Fruit fly (Drosophila melanogaster) whole organism, embryonic: ENCODE data around the gene Pgm1.
A peak's percentile ranks its signal among the peaks of the same experiment; 100 is the strongest.

Source experiments
- B-H1 ChIP-seq: fragments of 200-800 bp; sonication (Bioruptor generic); IDR thresholded peaks from 3 replicates; pipeline ENCODE4 v1.3.6; 2022; ENCODE audit warnings: missing biosample characterization, missing genetic modification characterization
- CG10462 ChIP-seq: fragments of 200-800 bp; sonication (Bioruptor generic); optimal IDR thresholded peaks from 2 replicates; lab custom pipeline; 2016; ENCODE audit warnings: missing biosample characterization, missing genetic modification characterization
- CG12219 ChIP-seq: fragments of 200-800 bp; sonication (Bioruptor generic); optimal IDR thresholded peaks from 3 replicates; lab custom pipeline; 2018; ENCODE audit warnings: missing biosample characterization, mild to moderate bottlenecking, missing genetic modification characterization
- CG13894 ChIP-seq: fragments of 200-800 bp; sonication (Bioruptor generic); optimal IDR thresholded peaks from 3 replicates; lab custom pipeline; 2018; ENCODE audit warnings: missing biosample characterization, mild to moderate bottlenecking, missing genetic modification characterization, moderate library complexity
- CG14441 ChIP-seq: fragments of 200-800 bp; sonication (Bioruptor generic); IDR thresholded peaks from 2 replicates; pipeline ENCODE4 v1.3.6; 2022; ENCODE audit warnings: missing biosample characterization, missing genetic modification characterization
- CG15011 ChIP-seq: fragments of 200-800 bp; sonication (Bioruptor generic); optimal IDR thresholded peaks from 3 replicates; lab custom pipeline; 2018; ENCODE audit warnings: missing biosample characterization, mild to moderate bottlenecking, missing genetic modification characterization
- CG15514 ChIP-seq: fragments of 200-800 bp; sonication (Bioruptor generic); optimal IDR thresholded peaks from 3 replicates; lab custom pipeline; 2017; ENCODE audit warnings: missing biosample characterization, missing genetic modification characterization, mild to moderate bottlenecking, moderate library complexity, missing genetic modification reagents
- CG15601 ChIP-seq: fragments of 200-800 bp; sonication (Bioruptor generic); optimal IDR thresholded peaks from 3 replicates; lab custom pipeline; 2019; ENCODE audit warnings: missing biosample characterization, mild to moderate bottlenecking, missing genetic modification characterization, moderate library complexity
- CG1647 ChIP-seq: fragments of 200-800 bp; sonication (Bioruptor generic); optimal IDR thresholded peaks from 3 replicates; lab custom pipeline; 2016; ENCODE audit warnings: missing biosample characterization, missing genetic modification characterization
- CG1832 ChIP-seq: fragments of 200-800 bp; sonication (Bioruptor generic); optimal IDR thresholded peaks from 2 replicates; lab custom pipeline; 2017; ENCODE audit warnings: missing biosample characterization, mild to moderate bottlenecking, missing genetic modification characterization, inconsistent platforms
- CG2120 ChIP-seq: fragments of 200-800 bp; sonication (Bioruptor generic); optimal IDR thresholded peaks from 3 replicates; lab custom pipeline; 2016; ENCODE audit warnings: missing biosample characterization, missing genetic modification characterization
- CG4360 ChIP-seq: fragments of 200-800 bp; sonication (Bioruptor generic); IDR thresholded peaks from 2 replicates; pipeline ENCODE4 v1.3.6; 2022; ENCODE audit warnings: missing biosample characterization, missing genetic modification characterization
- CG4854 ChIP-seq: fragments of 200-800 bp; sonication (Bioruptor generic); optimal IDR thresholded peaks from 2 replicates; lab custom pipeline; 2016; ENCODE audit warnings: missing biosample characterization, missing genetic modification characterization, inconsistent platforms
- CG6175 ChIP-seq: fragments of 200-800 bp; sonication (Bioruptor generic); IDR thresholded peaks from 3 replicates; pipeline ENCODE4 v1.3.6; 2022; ENCODE audit warnings: missing biosample characterization, missing genetic modification characterization
- CG9215 ChIP-seq: fragments of 200-800 bp; sonication (Bioruptor generic); IDR thresholded peaks from 2 replicates; pipeline ENCODE4 v1.3.6; 2022; ENCODE audit warnings: missing biosample characterization, missing genetic modification characterization
- CG9609 ChIP-seq: fragments of 200-800 bp; sonication (Bioruptor generic); optimal IDR thresholded peaks from 3 replicates; lab custom pipeline; 2016; ENCODE audit warnings: missing biosample characterization, missing genetic modification characterization
- D ChIP-seq, 2 experiments: fragments of 200-800 bp in 1 of 2; fragments of >200 bp in 1 of 2; sonication (Bioruptor generic) in 1 of 2; optimal IDR thresholded peaks; 2 replicates in 1 of 2; 3 replicates in 1 of 2; lab custom pipeline; 2017; ENCODE audit warnings: mild to moderate bottlenecking in 1 of 2, missing biosample characterization in 1 of 2, missing genetic modification characterization in 1 of 2, missing genetic modification reagents in 1 of 2
- Dek ChIP-seq: fragments of 200-800 bp; sonication (Bioruptor generic); optimal IDR thresholded peaks from 3 replicates; lab custom pipeline; 2019; ENCODE audit warnings: missing biosample characterization, mild to moderate bottlenecking, missing genetic modification characterization, moderate library complexity
- E2f2 ChIP-seq: fragments of 200-800 bp; sonication (Bioruptor generic); IDR thresholded peaks from 2 replicates; pipeline ENCODE4 v1.3.6; 2022; ENCODE audit warnings: missing biosample characterization, missing genetic modification characterization
- Hr39 ChIP-seq: fragments of >200 bp; optimal IDR thresholded peaks from 2 replicates; lab custom pipeline; 2017
- Lim3 ChIP-seq: fragments of 200-800 bp; sonication (Bioruptor generic); IDR thresholded peaks from 2 replicates; pipeline ENCODE4 v1.3.6; 2022; ENCODE audit warnings: missing biosample characterization, missing genetic modification characterization
- MBD-R2 ChIP-seq: fragments of 200-800 bp; sonication (Bioruptor generic); IDR thresholded peaks from 2 replicates; pipeline ENCODE4 v1.3.6; 2022; ENCODE audit warnings: missing biosample characterization, missing genetic modification characterization
- Med ChIP-seq: fragments of 200-800 bp; sonication (Bioruptor generic); peaks from one replicate; lab custom pipeline; 2016; ENCODE audit warnings: missing biosample characterization, missing genetic modification characterization, mild to moderate bottlenecking, inconsistent platforms, moderate library complexity
- Meics ChIP-seq: fragments of 200-800 bp; sonication (Bioruptor generic); optimal IDR thresholded peaks from 2 replicates; lab custom pipeline; 2017; ENCODE audit warnings: missing biosample characterization, mild to moderate bottlenecking, missing genetic modification characterization
- Mrtf ChIP-seq: fragments of 200-800 bp; sonication (Bioruptor generic); IDR thresholded peaks from 3 replicates; pipeline ENCODE4 v1.3.6; 2022; ENCODE audit warnings: missing biosample characterization, missing genetic modification characterization
- NFAT ChIP-seq: fragments of 200-800 bp; sonication (Bioruptor generic); IDR thresholded peaks from 2 replicates; pipeline ENCODE4 v1.3.6; 2022; ENCODE audit warnings: missing biosample characterization, missing genetic modification characterization
- Optix ChIP-seq: fragments of 200-800 bp; sonication (Bioruptor generic); IDR thresholded peaks from 3 replicates; pipeline ENCODE4 v1.3.6; 2022; ENCODE audit warnings: missing biosample characterization, missing genetic modification characterization
- Ravus ChIP-seq: fragments of 200-800 bp; sonication (Bioruptor generic); IDR thresholded peaks from 2 replicates; pipeline ENCODE4 v1.3.6; 2022; ENCODE audit warnings: missing biosample characterization, missing genetic modification characterization
- Rfx ChIP-seq: fragments of 200-800 bp; sonication (Bioruptor generic); IDR thresholded peaks from 2 replicates; pipeline ENCODE4 v1.3.6; 2022; ENCODE audit warnings: missing biosample characterization, missing genetic modification characterization
- Rx ChIP-seq: fragments of 200-800 bp; sonication (Bioruptor generic); IDR thresholded peaks from 2 replicates; pipeline ENCODE4 v1.3.6; 2022; ENCODE audit warnings: missing biosample characterization, missing genetic modification characterization
- chinmo ChIP-seq: fragments of 200-800 bp; sonication (Bioruptor generic); IDR thresholded peaks from 4 replicates; pipeline ENCODE4 v1.3.6; 2022; ENCODE audit warnings: missing biosample characterization, missing genetic modification characterization; ENCODE audit not compliant: partially characterized antibody
- croc ChIP-seq: fragments of 200-800 bp; sonication (Bioruptor generic); conservative IDR thresholded peaks from 3 replicates; pipeline ENCODE4 v1.3.6; 2022; ENCODE audit warnings: missing biosample characterization, missing genetic modification characterization
- crol ChIP-seq: fragments of 200-800 bp; sonication (Bioruptor generic); IDR thresholded peaks from 2 replicates; pipeline ENCODE4 v1.3.6; 2022; ENCODE audit warnings: missing biosample characterization, missing genetic modification characterization
- cwo ChIP-seq: fragments of 200-800 bp; sonication (Bioruptor generic); optimal IDR thresholded peaks from 3 replicates; lab custom pipeline; 2017; ENCODE audit warnings: missing biosample characterization, missing genetic modification characterization, mild to moderate bottlenecking, moderate library complexity, missing genetic modification reagents
- exex ChIP-seq: fragments of 200-800 bp; sonication (Bioruptor generic); optimal IDR thresholded peaks from 4 replicates; lab custom pipeline; 2018; ENCODE audit warnings: missing biosample characterization, mild to moderate bottlenecking, missing genetic modification characterization, moderate library complexity
- fd64A ChIP-seq: fragments of 200-800 bp; sonication (Bioruptor generic); optimal IDR thresholded peaks from 3 replicates; lab custom pipeline; 2018; ENCODE audit warnings: missing biosample characterization, mild to moderate bottlenecking, missing genetic modification characterization
- ftz-f1 ChIP-seq: fragments of 200-800 bp; sonication (Bioruptor generic); optimal IDR thresholded peaks from 2 replicates; lab custom pipeline; 2016; ENCODE audit warnings: missing biosample characterization, missing genetic modification characterization
- kay ChIP-seq: fragments of 200-800 bp; sonication (Bioruptor generic); optimal IDR thresholded peaks from 2 replicates; lab custom pipeline; 2016; ENCODE audit warnings: missing biosample characterization, missing genetic modification characterization
- klu ChIP-seq: fragments of 200-800 bp; sonication (Bioruptor generic); IDR thresholded peaks from 2 replicates; pipeline ENCODE4 v1.3.6; 2022; ENCODE audit warnings: missing biosample characterization, missing genetic modification characterization
- mirr ChIP-seq: fragments of 200-800 bp; sonication (Bioruptor generic); optimal IDR thresholded peaks from 3 replicates; lab custom pipeline; 2018; ENCODE audit warnings: missing biosample characterization, mild to moderate bottlenecking, missing genetic modification characterization
- nmo ChIP-seq: fragments of 200-800 bp; sonication (Bioruptor generic); optimal IDR thresholded peaks from 2 replicates; lab custom pipeline; 2018; ENCODE audit warnings: missing biosample characterization, mild to moderate bottlenecking, missing genetic modification characterization, moderate library complexity
- phol ChIP-seq: fragments of 200-800 bp; sonication (Bioruptor generic); optimal IDR thresholded peaks from 3 replicates; lab custom pipeline; 2018; ENCODE audit warnings: missing biosample characterization, mild to moderate bottlenecking, missing genetic modification characterization, moderate library complexity
- sd ChIP-seq: fragments of 200-800 bp; sonication (Bioruptor generic); optimal IDR thresholded peaks from 3 replicates; lab custom pipeline; 2018; ENCODE audit warnings: missing biosample characterization, mild to moderate bottlenecking, missing genetic modification characterization, moderate library complexity
- sug ChIP-seq: fragments of 200-800 bp; optimal IDR thresholded peaks from 2 replicates; lab custom pipeline; 2019; ENCODE audit warnings: missing biosample characterization, mild to moderate bottlenecking, missing genetic modification characterization, moderate library complexity
- tup ChIP-seq: fragments of 200-800 bp; sonication (Bioruptor generic); optimal IDR thresholded peaks from 2 replicates; lab custom pipeline; 2016; ENCODE audit warnings: missing biosample characterization, mild to moderate bottlenecking, missing genetic modification characterization, moderate library complexity
- twi ChIP-seq: fragments of 200-800 bp; optimal IDR thresholded peaks from 2 replicates; lab custom pipeline; 2019; ENCODE audit warnings: missing biosample characterization, mild to moderate bottlenecking, missing genetic modification characterization, moderate library complexity
- vvl ChIP-seq: fragments of 200-800 bp; sonication (Bioruptor generic); IDR thresholded peaks from 2 replicates; pipeline ENCODE4 v1.3.6; 2022; ENCODE audit warnings: missing biosample characterization, missing genetic modification characterization

Pgm1 gene

DNA sequence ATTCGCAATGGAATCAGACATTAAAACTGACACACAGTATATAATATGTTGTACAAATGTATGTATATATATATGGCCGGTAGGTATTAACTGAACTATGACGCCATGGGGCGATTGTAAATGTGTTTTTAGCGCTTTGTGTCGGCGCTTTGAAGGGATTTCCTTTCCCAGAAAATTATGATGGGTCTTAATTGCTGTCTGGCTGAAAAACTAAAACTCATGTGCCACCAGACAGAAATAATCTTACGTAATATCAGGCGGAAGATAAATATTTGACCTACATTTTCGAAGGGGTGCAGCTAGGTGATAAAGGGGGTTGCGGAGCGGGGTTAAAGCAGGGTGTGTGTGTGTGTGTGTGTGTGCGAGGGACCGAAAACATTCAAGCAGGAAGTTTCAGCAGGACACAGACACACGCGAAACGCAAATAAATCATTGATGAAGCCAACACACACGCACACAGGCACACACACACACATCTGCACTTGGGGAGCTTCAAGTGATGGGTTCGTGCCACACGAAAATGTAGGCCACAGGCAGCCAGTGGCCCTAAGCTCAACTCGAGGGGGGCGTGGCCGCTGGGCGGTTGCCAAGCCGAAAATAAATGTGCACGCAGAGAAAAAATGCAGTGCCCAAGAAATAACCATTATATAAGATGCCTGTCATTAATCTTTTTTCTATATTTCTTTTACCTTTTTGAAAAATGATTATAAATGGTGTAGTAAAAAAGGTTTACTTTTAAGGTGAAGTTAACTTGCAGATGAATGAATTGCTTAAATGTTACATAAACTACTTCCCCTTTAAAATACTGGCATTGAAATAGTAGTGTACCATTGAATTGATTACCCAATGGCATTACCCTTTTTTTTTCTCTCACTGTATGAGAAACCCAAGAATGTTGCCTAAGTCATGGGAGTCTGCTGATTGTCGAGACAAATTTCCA lies 29.2 kb upstream of the Pgm1 start (continued):
- 0 out of 2 replicates have a peak, but pooled peaks have one; percentile 22 for TF ChIP-seq Lim3
- peak; percentile 39 for TF ChIP-seq CG9609 (GFP tag; lab: Kevin White, UChicago)
- TF ChIP-seq CG1832 = no peak
- TF ChIP-seq Rfx (GFP tag; lab: Robert Waterston, UW) = 0 out of 2 replicates have a peak, but pooled peaks have one; percentile 26
- TF ChIP-seq CG1647 (GFP tag; lab: Kevin White, UChicago) = peak; percentile 10
- TF ChIP-seq CG15601 (tag; lab: Kevin White, UChicago) = peak; percentile 4
- no peak for TF ChIP-seq Ravus (GFP tag; lab: Robert Waterston, UW)
- peak; percentile 7 for TF ChIP-seq CG12219 (GFP tag; lab: Kevin White, UChicago)
- peak; percentile 4; the same call in 1 of the 2 replicates for TF ChIP-seq Rx (GFP tag; lab: Robert Waterston, UW)
- TF ChIP-seq B-H1 (GFP tag; lab: Robert Waterston, UW) = no peak

DNA sequence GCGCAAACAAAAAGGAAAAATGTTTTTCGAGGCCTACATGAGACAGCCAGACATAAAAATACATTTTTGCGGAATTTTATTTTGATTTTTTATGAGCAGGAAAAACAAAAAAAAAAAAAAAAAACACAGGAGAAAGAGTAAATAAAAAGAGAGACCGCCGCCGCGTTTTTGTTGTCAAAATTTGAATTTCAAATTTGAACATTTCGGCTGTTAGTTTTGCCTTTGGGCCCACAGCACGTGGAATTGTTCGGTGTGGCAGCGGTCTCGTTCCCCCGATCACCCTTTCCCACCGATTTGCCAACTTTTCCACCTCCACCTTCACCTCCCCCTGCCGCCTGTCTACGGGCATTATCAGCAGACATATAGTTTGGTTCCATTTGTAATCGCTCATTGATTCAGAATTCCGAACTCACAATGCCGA lies 28.5 kb upstream of the Pgm1 start:
- TF ChIP-seq Med (peak; percentile 93), chinmo (GFP tag; lab: Robert Waterston, UW) (0 out of 4 replicates have a peak, but pooled peaks have one; percentile 44), D (optimal IDR thresholded peaks at IDR 0.05; lab: Kevin White, UChicago) (no peak), D (GFP tag; optimal IDR thresholded peaks at IDR 0.05; lab: Kevin White, UChicago) (no peak), fd64A (no peak), klu (GFP tag; lab: Robert Waterston, UW) (no peak), CG13894 (peak; percentile 35), Hr39 (lab: Kevin White, UChicago) (no peak), vvl (GFP tag; lab: Robert Waterston, UW) (peak; percentile 87), Mrtf (GFP tag; lab: Robert Waterston, UW) (no peak), MBD-R2 (GFP tag; lab: Robert Waterston, UW) (0 out of 2 replicates have a peak, but pooled peaks have one; percentile 13), CG6175 (peak; percentile 77), mirr (peak; percentile 76), CG15011 (no peak), croc (no peak), twi (tag; lab: Kevin White, UChicago) (no peak), CG2120 (GFP tag; lab: Kevin White, UChicago) (no peak), nmo (GFP tag; lab: Kevin White, UChicago) (no peak), Dek (tag; lab: Kevin White, UChicago) (no peak), sd (peak; percentile 77), E2f2 (GFP tag; lab: Robert Waterston, UW) (0 out of 2 replicates have a peak, but pooled peaks have one; percentile 17), sug (peak; percentile 57), exex (tag; lab: Kevin White, UChicago) (peak; percentile 50), Meics (GFP tag; lab: Kevin White, UChicago) (no peak), CG9215 (GFP tag; lab: Robert Waterston, UW) (no peak), Optix (GFP tag; lab: Robert Waterston, UW) (no peak), CG4854 (GFP tag; lab: Kevin White, UChicago) (no peak), phol (tag; lab: Kevin White, UChicago) (no peak), CG14441 (peak; percentile 39; the same call in 1 of the 2 replicates), CG15514 (GFP tag; lab: Kevin White, UChicago) (peak; percentile 9), CG4360 (GFP tag; lab: Robert Waterston, UW) (0 out of 2 replicates have a peak, but pooled peaks have one; percentile 23), CG10462 (GFP tag; lab: Kevin White, UChicago) (no peak), ftz-f1 (GFP tag; lab: Kevin White, UChicago) (peak; percentile 58), tup (no peak), cwo (GFP tag; lab: Kevin White, UChicago) (peak; percentile 99), kay (GFP tag; lab: Kevin White, UChicago) (no peak), crol (peak; percentile 97), NFAT (peak; percentile 74)
